Fruit fly (Drosophila melanogaster) whole organism: Measurements from ENCODE around the gene flfl.

Experiments used
- CG8478 ChIP-seq: fragments of >200 bp; optimal IDR thresholded peaks from 2 replicates; lab custom pipeline; 2018; ENCODE audit warnings: inconsistent platforms
- psq ChIP-seq: fragments of >200 bp; optimal IDR thresholded peaks from 2 replicates; lab custom pipeline; 2017

dm6 chr3R:13645874-13646370, 37.8 kb upstream of the flfl start, which contains the start of gene sqd:
- TF ChIP-seq CG8478 (no peak), psq (no peak)
